Worm (Caenorhabditis elegans) whole organism, dauer: ENCODE data around the gene cyp-35B2.

Source experiments
- unc-62 ChIP-seq: sonication (generic microtip); optimal IDR thresholded peaks from 2 replicates; lab custom pipeline; 2017; ENCODE audit warnings: missing biosample characterization, missing genetic modification reagents, missing genetic modification characterization

The cyp-35B2 gene

DNA sequence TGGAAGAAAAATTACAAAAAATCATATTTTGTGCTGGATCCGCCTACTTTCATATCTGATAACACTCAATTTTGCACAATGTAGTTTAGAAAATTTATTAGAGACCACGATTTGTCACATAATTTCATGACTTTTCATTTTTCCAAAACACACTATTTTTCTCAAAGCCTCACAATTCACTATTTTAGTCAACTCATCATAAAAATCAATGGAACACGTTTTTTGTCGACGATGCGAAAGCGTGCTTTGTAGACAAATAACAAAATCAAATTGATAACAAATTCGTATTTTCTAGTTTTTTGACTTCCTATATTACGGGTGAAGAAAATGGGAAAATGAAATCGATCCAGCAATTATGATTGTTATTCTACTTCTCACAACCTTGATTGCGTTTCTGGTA lies at the start of gene cyp-35B2:
cyp-35B2 (plus strand) TSS at position 301 of the 400 bp plus-strand sequence.
- TF ChIP-seq unc-62 (GFP tag; lab: Kevin White, UChicago) = no peak

DNA sequence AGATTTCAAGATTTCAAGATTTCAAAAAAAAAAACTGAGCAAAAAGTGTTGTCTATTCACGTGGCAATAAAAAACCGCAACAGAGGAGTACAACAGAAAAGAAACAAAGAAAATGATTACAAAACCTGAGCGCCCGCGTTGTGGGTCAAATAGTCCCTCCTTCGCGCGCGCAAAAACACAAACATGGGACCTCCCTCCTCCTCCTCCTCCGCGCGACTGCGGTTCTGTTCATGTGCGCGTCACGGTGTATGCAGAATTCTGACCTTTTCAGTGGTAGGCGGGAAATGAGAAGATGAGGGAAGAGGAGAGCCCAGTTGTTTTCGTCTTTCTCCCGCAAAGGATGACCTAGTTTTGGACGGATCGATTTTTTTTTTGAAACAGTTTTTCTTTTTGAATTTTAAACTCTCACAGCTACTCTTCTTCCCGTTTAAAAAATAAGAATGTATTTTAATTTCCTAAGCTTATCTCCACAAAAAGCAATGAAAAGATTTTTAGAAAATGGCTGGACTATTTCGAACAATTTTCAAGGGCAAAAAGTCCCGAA lies 49.5 kb upstream of the cyp-35B2 start, which contains the start of gene C17E7.4:
C17E7.4 (plus strand) TSS at position 494 of the 544 bp plus-strand sequence.
- no peak for TF ChIP-seq unc-62 (GFP tag; lab: Kevin White, UChicago)

DNA sequence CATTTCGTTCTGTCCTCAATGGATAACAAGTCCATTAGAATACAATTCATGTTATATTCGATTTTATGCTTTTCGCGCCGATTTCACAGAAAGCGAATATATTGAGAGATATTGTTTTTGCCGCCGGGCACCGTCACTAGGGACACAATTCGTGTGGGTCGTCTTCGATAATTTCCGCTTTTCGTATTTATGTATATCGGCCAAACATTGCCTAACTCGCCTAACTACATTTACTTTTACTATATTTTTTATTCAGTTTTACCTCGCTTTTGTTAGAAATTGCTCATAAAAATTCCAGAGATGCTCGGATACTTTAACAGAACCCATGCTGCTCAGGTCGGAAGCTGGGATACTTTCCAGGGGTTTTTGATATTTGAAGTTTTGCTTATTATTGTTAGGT lies 47.3 kb upstream of the cyp-35B2 start, which contains the start of gene sre-9:
sre-9 (plus strand) TSS at position 301 of the 400 bp plus-strand sequence.
- TF ChIP-seq unc-62 (GFP tag; lab: Kevin White, UChicago) = no peak

DNA sequence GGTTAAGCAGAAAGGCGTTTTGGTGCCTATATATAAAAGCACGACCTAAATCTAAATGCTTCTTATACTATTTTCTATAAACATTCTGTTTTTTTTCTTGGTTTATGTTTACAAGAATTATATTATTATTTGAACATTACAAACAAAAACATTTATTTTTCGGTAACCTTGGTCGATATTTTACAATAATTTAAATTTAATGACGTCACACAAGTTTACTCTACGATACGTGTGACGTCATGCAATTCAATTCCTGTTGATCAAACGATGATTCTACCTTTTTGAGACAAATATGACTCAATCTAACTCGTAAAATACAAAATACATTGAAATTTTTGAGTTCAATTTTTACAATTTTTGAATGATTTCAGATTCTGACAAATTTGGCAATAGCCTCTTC lies 45.9 kb upstream of the cyp-35B2 start:
- TF ChIP-seq unc-62 (GFP tag; lab: Kevin White, UChicago) = no peak

DNA sequence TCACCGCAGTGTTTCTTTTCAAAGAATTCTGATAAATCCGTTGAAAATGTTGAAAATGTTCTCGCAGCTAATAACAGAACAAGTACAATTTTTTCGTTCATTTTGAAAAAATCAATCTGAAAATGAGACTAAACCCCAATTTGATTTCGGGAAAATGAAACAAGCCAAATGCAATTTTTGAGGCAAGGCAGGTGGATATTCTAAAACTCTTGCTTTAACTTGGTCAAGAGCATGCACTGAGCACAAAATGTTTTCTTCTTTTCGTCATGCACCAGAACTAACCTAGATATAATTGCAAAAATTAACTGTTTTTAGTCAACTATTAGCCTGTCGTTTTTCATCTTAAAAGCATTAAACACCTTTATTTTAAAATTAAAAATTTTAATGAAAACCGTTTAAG lies 41.9 kb upstream of the cyp-35B2 start, which contains the start of gene irld-22:
irld-22 (minus strand) TSS at position 101 of the 400 bp plus-strand sequence.
- no peak for TF ChIP-seq unc-62 (GFP tag; lab: Kevin White, UChicago)

DNA sequence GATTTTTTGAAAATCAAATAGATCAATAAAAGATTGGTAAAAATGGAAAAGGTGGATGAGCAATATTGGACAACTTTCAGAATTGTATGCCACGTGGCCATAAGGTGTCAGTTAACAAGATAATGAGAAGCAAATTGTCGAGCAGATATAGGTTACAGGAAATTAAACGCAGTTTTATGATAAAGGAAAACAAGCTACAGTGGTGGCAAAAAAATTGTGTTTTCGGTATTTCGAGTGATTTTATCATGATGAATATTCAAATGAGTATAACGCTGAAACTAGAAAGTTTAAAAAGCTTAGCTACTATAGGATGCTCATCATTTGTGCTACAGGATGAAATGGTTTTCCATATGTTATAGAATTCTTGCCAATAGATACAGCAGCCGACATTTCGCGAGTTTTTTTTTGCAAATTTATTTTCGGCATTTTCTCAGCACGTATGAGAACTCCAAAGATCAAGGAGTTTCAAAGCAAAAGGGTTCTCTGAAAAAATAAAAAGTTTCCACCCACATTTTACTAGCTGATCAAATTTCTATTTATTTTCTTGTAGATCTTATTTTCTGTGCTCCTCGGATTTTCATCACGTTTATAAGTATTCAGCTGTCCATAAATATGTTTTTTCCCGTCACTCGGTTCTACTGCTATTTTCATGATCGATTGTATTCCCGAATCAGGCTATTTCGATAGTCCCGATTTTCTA lies 39.4 kb upstream of the cyp-35B2 start, which contains the start of the genes str-229 and srh-190:
str-229 (minus strand) TSS at position 101 of the 700 bp plus-strand sequence.
srh-190 (plus strand) TSS at position 650 of the 700 bp plus-strand sequence.
- no peak for TF ChIP-seq unc-62 (GFP tag; lab: Kevin White, UChicago)

DNA sequence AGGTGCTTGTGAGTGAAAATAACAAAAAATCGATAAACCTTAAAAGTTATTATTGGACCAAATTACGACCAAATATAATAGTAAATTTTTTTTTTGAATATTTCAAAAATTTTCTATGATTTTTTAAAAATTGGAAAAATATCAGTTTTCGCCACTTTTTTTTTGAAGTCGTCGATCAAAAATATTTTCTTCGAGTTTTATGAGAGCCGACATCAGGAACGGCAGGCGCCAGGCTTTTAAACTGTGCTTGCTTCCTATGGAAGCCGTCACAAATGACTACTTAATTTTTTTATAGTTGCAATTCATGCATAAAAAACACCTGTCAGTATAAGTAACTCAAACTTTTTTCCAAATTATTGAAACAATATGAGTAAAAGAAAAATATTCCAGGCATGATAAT lies 38.5 kb upstream of the cyp-35B2 start:
- no peak for TF ChIP-seq unc-62 (GFP tag; lab: Kevin White, UChicago)

DNA sequence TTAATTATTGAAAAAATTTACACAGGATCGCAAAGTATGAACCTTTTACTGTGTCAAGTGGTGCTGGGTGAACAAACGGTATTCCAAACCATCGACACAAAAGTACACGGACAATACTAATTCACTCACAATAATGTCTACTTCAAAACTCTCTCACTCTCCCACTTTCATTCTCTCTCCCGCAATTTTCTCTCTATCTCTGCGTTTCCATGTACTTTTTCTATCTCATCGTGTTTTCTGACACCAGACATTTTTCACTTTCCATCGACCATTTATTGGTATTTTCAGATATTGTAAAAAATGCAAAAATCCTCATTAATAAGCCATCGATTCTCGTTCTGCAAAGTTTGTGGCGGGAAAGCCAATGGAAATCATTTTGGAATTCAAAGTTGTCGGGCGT lies 36.1 kb upstream of the cyp-35B2 start, which contains the start of gene nhr-156:
nhr-156 (plus strand) TSS at position 266 of the 400 bp plus-strand sequence.
- no peak for TF ChIP-seq unc-62 (GFP tag; lab: Kevin White, UChicago)

DNA sequence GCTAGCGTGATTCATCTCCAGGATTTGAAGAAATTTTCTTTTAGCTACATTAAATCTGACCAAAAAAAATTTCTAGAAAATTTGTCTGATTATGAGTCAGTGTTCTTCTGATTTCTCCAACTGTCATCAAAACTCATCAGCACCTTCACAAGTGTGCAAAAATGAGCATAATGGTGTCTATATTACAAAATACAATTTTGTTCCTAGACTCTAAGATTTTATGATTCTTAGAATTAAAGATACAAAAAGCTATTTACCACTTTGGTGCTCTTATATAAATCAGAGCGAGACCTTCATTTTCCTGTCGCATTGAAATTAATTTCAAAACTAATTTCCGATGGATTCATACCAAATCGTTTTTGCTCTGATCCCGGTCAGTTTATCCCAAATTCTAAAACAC lies 29.5 kb upstream of the cyp-35B2 start, which contains the start of gene srx-68:
srx-68 (plus strand) TSS at position 301 of the 400 bp plus-strand sequence.
- no peak for TF ChIP-seq unc-62 (GFP tag; lab: Kevin White, UChicago)

DNA sequence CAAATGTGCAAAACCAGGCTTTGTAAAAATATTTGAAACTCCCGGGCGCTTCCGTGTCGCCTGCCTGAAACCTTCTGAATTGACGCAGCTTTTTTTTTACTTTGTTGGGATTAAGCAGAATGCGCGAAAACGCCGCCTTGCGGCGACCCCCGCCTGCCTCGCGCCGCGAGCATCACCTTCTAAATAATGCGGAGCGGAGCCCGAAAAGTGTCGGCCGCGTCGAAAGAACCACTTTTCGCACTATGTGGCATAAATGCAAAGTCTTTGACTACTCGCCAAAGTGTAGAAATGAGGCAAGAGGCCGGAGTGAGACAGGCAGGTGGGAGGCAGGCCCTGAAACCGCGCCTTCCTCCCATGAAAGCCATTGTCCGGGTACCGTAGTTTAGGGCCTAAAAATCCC lies 28.8 kb upstream of the cyp-35B2 start:
- TF ChIP-seq unc-62 (GFP tag; lab: Kevin White, UChicago) = no peak

DNA sequence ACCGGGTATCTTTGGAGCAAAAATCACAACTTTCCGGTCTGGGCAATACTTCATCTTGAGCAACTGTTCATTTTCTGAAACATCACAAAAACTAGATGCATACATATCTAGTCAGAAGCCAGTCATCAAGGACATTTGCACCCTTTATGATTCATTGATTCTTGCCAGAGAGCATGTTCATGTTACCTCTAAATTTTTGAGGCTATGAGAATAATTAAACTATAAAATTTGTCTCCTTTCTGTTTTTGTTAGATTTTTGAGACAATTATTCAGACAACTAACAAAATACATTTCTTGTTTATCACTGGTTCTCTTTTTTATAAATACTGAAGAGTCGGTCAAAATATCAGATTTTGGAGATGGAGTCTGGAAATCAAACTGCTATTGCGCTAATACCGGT lies 25.5 kb upstream of the cyp-35B2 start, which contains the start of gene srx-67:
srx-67 (plus strand) TSS at position 301 of the 400 bp plus-strand sequence.
- no peak for TF ChIP-seq unc-62 (GFP tag; lab: Kevin White, UChicago)

DNA sequence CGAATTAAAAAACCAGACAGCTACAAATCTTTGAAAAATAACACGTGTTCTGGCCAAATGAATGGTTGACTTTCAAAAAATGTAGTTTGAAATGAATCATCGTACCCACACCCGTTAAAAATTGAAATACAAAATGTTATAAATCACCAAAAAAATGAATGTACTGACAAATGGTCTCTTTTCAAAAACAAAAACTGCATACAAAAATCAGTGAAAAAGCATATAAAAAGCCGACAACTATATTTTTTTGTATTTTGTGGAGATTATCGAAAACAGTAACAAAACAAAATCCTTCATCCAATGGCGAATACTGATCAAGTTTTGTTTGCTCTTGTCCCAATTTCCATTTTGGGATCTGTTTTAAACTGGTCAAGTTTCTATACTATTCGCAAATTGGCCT lies 22.7 kb upstream of the cyp-35B2 start, which contains the start of gene srx-66:
srx-66 (plus strand) TSS at position 301 of the 400 bp plus-strand sequence.
- TF ChIP-seq unc-62 (GFP tag; lab: Kevin White, UChicago) = no peak

DNA sequence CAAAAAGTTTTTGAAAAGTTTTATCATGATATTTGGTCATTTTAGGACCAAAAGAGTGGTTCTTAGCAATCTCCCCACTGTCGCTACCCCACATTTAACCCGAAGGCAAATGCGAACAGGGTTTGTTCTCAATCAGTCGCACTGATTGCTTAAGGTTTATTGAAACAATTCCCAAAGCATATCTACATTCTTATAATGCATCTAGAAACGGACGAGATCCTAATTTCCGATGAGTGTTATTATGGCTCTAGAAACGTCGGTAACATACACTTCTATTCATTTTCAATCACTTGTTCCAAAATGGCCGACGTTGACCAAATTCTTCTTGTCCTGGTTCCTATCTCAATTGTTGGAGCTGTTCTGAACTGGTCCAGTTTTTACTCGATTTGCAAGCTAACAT lies 20.3 kb upstream of the cyp-35B2 start, which contains the start of gene srx-65:
srx-65 (plus strand) TSS at position 301 of the 400 bp plus-strand sequence.
- TF ChIP-seq unc-62 (GFP tag; lab: Kevin White, UChicago) = no peak

DNA sequence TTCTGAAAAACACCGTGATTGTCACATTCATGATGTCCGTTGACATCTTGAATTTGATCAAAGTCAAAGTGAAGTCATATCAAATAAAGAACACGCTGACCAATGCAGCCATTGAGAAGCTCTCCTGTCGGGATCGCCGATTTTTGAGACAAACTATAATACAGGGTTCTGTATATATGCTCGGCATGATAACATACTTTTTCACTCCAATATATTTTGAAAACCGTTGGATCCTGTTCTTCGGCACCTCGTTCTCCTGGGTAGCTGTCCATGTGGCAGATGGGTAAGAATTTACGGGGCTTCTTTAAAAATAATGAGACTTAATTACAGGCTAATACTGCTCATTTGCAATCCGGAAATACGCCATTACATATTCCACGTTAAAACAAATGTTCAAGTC lies 19.4 kb upstream of the cyp-35B2 start:
- no peak for TF ChIP-seq unc-62 (GFP tag; lab: Kevin White, UChicago)

DNA sequence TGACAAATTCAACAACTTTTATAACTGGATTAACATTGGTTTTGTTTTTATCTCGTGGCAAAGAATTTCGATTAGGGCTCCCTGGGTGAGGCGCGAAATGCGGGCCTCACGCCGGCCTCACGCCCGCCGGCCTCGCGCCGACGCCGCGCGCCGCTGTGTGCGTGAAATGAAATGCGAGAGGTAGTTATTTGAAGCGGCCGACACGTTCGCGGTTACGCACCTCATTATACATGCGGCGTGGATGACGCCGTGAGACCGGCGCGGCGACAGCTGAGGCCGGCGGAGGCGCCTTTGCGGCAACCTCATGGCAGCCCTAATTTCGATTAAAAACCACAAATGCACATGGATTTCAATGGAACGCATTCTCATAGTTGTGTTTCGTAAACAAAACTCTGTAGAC lies 14.4 kb upstream of the cyp-35B2 start:
- TF ChIP-seq unc-62 (GFP tag; lab: Kevin White, UChicago) = no peak

DNA sequence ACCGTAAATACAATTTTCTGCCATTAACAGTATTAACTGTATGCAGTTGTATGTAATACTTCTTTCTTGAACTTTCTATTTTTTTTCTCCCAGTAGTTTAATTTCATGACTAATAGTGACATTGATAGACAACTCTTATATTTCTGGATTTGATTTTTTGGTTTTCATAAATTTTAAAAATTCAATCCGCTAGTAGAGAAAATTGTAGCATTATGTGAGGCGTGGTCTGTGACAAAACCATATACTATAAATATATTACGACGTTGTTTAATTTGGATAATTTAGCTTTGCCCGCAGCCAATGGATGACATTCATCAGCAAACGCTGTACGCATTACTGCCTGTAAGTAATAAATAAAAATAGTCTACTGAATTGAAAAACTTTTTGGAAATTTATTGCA lies 12.9 kb upstream of the cyp-35B2 start, which contains the start of gene srx-64:
srx-64 (plus strand) TSS at position 301 of the 400 bp plus-strand sequence.
- TF ChIP-seq unc-62 (GFP tag; lab: Kevin White, UChicago) = no peak
